Fruit fly (Drosophila melanogaster) whole organism: ENCODE results near the gene lost.
A peak's percentile ranks its signal among the peaks of the same experiment; 100 is the strongest.

Experiments used
- CG8478 ChIP-seq: fragments of >200 bp; optimal IDR thresholded peaks from 2 replicates; lab custom pipeline; 2018; ENCODE audit warnings: inconsistent platforms
- Dll ChIP-seq: fragments of >200 bp; optimal IDR thresholded peaks from 2 replicates; lab custom pipeline; 2017
- EcR ChIP-seq, 2 experiments: fragments of >200 bp; optimal IDR thresholded peaks; 2 replicates each; lab custom pipeline; 2017; ENCODE audit warnings: missing biosample characterization in 2 of 2, missing genetic modification characterization in 2 of 2, missing genetic modification reagents in 2 of 2
- pan ChIP-seq: fragments of >200 bp; optimal IDR thresholded peaks from 2 replicates; lab custom pipeline; 2017
- psq ChIP-seq: fragments of >200 bp; optimal IDR thresholded peaks from 2 replicates; lab custom pipeline; 2017
- usp ChIP-seq: fragments of >200 bp; optimal IDR thresholded peaks from 2 replicates; lab custom pipeline; 2017; ENCODE audit warnings: missing biosample characterization, missing genetic modification characterization, mixed read lengths

Gene lost

DNA sequence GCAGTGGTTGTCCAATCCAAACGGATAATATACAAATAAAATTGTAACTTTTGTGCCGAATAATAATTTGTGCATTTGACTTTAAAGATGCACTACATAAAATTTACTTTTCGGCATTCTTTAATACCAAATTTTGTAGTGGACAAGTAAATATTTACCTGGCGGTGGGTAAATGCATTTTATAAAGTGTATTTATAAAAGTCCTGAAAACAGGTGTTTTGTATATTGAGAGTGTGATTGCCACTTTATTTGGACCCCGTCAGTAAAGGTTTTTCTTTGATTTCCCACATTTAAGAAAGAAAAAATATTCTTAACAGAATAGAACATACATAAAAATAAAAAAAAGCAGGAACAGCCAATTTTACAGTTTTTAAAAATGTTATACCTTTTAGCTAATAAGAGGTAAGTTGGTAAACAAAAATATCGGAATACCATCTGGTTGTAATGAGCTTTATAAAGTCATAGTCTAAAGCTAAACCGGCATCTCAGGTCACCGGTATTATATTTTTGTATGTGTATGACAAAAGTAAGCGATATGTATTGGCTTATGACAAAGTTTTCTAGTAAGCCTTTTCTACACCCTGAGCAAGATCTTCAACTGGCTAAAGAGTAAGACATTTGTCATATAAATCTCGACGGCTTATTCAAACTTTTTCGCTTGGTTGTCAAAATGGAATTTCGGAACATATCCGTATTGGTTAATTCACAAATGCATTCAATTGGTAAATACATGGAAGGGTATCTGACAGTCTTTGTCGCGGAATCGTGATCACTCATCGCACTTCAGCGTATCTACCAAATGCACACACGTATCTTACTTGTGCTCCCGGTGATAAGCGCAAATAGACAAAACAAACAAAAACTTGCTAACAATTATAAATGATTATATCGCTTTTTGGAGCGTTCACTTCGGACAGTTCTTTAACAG, 8.0 kb upstream of the lost start:
- TF ChIP-seq Dll (lab: Kevin White, UChicago) = no peak
- no peak for TF ChIP-seq usp (GFP tag; lab: Kevin White, UChicago)
- no peak for TF ChIP-seq pan
- TF ChIP-seq psq (lab: Kevin White, UChicago) = no peak

dm6 chr3R:4397403-4398079, 5.3 kb upstream of the lost start, which contains the start of gene CG9855:
TSS of gene CG9855 (minus strand) at chr3R:4397875.
- TF ChIP-seq Dll (lab: Kevin White, UChicago) (no peak), usp (GFP tag; lab: Kevin White, UChicago) (no peak), psq (lab: Kevin White, UChicago) (no peak), pan (no peak), EcR (GFP tag; optimal IDR thresholded peaks at IDR 0.05; lab: Kevin White, UChicago) (no peak), CG8478 (lab: Kevin White, UChicago) (no peak)

DNA sequence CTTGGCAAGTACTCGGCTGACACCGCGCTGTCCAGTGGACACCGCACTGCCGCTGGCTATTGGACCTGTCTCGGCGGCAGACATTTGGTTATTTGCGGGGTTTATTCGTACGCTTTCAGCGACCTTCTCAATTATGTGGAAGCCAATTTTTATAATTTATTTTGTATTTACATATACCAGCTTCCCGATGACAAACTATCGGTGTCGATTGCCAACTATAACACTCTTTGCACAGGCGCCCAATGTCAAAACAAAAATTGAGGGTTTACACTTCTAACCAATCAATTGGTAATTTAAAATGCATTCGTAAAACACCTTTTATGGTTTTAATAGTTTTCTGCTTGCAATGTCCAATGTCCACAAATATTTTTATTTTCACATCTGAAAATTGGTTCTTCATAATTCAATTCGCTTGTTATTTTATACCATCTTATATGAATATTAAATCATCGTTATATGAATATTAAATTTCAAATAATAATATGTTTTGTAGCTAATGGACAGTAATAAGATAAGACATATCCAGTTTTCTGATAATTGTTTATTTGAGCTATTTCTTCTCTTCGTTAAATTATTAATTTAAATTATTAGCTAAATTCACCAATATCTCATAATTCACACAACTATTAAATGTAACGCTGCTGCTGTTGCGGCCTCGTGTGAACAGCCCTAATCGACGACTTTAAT, 2.9 kb upstream of the lost start:
- TF ChIP-seq CG8478 (lab: Kevin White, UChicago) = no peak
- no peak for TF ChIP-seq EcR (GFP tag; optimal IDR thresholded peaks at IDR 0.05; lab: Kevin White, UChicago)
- no peak for TF ChIP-seq psq (lab: Kevin White, UChicago)
- TF ChIP-seq pan = no peak
- no peak for TF ChIP-seq usp (GFP tag; lab: Kevin White, UChicago)
- no peak for TF ChIP-seq Dll (lab: Kevin White, UChicago)

- TF ChIP-seq pan (no peak), EcR (GFP tag; optimal IDR thresholded peaks at IDR 0.05; lab: Kevin White, UChicago) (no peak), psq (lab: Kevin White, UChicago) (no peak), CG8478 (lab: Kevin White, UChicago) (no peak), usp (GFP tag; lab: Kevin White, UChicago) (no peak), Dll (lab: Kevin White, UChicago) (no peak)
Observed at dm6 chr3R:4400497-4400833, 2.4 kb upstream of the lost start, which contains the start of gene CG14647. TSS of gene CG14647 (plus strand) at chr3R:4400510.

DNA sequence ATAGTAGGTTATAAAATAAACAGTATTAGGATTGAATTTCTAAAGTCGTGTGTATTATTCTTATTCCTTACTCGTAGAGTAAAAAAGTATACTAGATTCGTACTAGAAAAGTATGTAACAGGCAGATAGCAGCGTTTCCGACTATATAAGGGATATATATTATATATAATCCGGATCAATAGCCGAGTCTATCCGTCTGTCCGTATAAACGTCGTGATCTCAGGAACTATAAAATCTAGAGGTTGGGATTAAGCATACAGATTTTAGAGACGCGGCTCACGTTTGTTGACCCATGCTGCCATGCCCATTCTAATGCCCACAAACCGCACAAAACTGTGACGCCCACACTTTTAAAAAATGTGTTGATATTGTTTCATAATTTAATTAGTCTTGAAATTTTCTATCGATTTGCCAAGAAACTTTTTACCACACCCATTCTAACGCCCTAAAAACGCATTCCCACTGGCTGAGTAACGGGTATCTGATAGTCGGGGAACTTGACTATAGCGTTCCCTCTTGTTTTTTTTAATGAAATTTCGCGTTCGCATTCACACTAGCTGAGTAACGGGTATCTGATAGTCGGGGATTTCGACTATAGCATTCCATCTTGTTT, 793 bp upstream of the lost start, which contains the start of gene CG9853:
CG9853 (minus strand) TSS at position 51 of the 613 bp plus-strand sequence.
- TF ChIP-seq psq (lab: Kevin White, UChicago) (no peak), usp (GFP tag; lab: Kevin White, UChicago) (no peak), Dll (lab: Kevin White, UChicago) (no peak), CG8478 (lab: Kevin White, UChicago) (no peak), pan (no peak), EcR (GFP tag; optimal IDR thresholded peaks at IDR 0.05; lab: Kevin White, UChicago) (no peak)

DNA sequence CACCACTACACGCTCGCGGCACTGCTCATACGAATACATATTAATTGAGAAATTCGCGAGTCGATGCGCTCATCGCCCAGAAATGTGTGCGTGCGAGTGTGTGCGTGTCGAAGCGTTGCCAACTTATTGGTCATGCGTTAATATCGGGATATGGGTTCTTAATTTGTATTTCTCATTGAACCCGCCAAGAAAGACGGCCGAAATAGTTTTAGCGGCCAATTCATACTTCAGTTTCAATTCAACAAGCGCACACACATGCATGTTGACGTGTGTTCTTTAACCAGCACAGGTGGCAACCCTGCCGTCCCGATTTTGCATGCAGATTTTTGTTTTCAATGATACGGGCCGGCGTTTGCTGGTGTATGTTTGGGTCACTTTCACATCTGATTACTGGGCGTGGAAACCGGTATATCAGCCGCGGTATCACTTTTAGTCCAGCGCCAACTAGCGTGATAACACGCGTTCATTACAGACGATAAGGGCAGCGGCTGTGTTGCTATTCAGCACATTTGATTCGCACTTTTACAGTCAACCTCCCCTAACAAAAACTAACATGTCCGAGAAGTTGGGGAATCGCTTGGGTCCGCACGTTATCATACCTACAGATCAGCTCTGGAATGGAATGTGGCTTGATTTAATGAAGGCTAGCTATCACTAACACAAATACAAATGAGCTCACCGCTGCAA, 973 bp downstream of the lost start:
- TF ChIP-seq usp (GFP tag; lab: Kevin White, UChicago) (no peak), EcR (GFP tag; optimal IDR thresholded peaks at IDR 0.05; lab: Kevin White, UChicago) (peak in 1 of 2 experiments; percentile 41), psq (lab: Kevin White, UChicago) (no peak), pan (no peak)

dm6 chr3R:4407325-4407724, 4.4 kb downstream of the lost start:
- TF ChIP-seq EcR (GFP tag; optimal IDR thresholded peaks at IDR 0.05; lab: Kevin White, UChicago) = no peak

DNA sequence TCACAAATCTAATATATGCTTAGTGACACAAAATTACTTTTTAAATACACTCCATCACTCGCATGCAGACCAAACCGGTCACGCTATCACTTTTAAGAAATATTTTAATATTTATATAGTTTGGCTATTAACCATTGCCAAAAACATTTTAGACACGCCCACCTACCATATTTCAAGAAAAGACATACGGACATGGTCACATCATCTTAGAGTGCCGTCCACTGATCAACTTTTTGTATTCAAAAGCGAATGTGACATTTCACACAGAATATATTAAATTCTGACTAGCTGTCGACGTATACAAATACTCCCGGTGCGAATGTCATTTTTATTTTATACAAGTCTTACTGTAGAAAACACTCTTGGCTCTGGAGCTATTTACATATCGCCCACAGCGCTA, 13.3 kb downstream of the lost start, which contains the start of gene CG31528:
CG31528 (plus strand) TSS at position 301 of the 400 bp plus-strand sequence.
- no peak for TF ChIP-seq usp (GFP tag; lab: Kevin White, UChicago)
- TF ChIP-seq EcR (GFP tag; optimal IDR thresholded peaks at IDR 0.05; lab: Kevin White, UChicago) = no peak
- no peak for TF ChIP-seq psq (lab: Kevin White, UChicago)
- TF ChIP-seq Dll (lab: Kevin White, UChicago) = no peak
- no peak for TF ChIP-seq pan
- no peak for TF ChIP-seq CG8478 (lab: Kevin White, UChicago)

DNA sequence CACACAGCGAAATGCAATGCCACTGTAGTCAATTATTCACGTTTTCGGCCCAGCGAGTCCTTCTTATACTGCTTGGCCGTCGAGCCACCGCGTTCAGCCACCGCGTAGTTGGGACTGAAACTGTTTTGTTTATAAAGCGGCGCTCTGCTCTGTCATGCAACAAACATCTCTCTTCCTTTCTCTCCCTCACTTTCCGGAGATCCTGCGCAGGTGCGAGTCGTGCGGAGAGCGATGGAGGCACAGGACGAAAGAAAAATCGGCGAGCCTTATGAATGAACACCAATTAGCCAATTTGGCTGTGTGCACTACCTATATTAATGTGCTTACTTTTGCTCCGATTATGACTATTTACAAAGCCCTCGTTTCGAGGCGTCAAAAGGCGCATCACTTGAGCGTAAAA, 16.6 kb downstream of the lost start, which contains the start of gene CG32944:
CG32944 (minus strand) TSS at position 97 of the 400 bp plus-strand sequence.
- TF ChIP-seq pan (no peak), usp (GFP tag; lab: Kevin White, UChicago) (no peak), psq (lab: Kevin White, UChicago) (no peak), EcR (GFP tag; optimal IDR thresholded peaks at IDR 0.05; lab: Kevin White, UChicago) (no peak), Dll (lab: Kevin White, UChicago) (no peak), CG8478 (lab: Kevin White, UChicago) (no peak)

dm6 chr3R:4426730-4427129, 23.9 kb downstream of the lost start, which contains the start of gene CG31525:
TSS of gene CG31525 (plus strand) at chr3R:4427030.
- TF ChIP-seq pan (no peak), usp (GFP tag; lab: Kevin White, UChicago) (no peak), EcR (GFP tag; optimal IDR thresholded peaks at IDR 0.05; lab: Kevin White, UChicago) (no peak), Dll (lab: Kevin White, UChicago) (no peak), psq (lab: Kevin White, UChicago) (no peak), CG8478 (lab: Kevin White, UChicago) (no peak)
